Worm (Caenorhabditis elegans) whole organism, L4 larva: ENCODE measurements around the gene F19C7.2.

ENCODE experiments used
- D1046.2 ChIP-seq: fragments of 200-800 bp; sonication (Bioruptor generic); IDR thresholded peaks from 2 replicates; pipeline ENCODE4 v1.3.6; 2022; ENCODE audit warnings: missing genetic modification characterization, missing compliant biosample characterization
- F37D6.2 ChIP-seq: sonication (generic microtip); optimal IDR thresholded peaks from 2 replicates; lab custom pipeline; 2016; ENCODE audit warnings: mild to moderate bottlenecking, missing genetic modification characterization, missing compliant biosample characterization
- F49E8.2 ChIP-seq: sonication (generic microtip); optimal IDR thresholded peaks from 2 replicates; lab custom pipeline; 2016; ENCODE audit warnings: missing compliant biosample characterization, mild to moderate bottlenecking, missing genetic modification characterization, borderline replicate concordance
- T26A8.4 ChIP-seq: fragments of 200-800 bp; sonication (Bioruptor generic); IDR thresholded peaks from 2 replicates; pipeline ENCODE4 v1.3.6; 2022; ENCODE audit warnings: missing genetic modification characterization, missing compliant biosample characterization
- ZK546.5 ChIP-seq, 2 experiments: sonication (generic microtip); optimal IDR thresholded peaks; 2 replicates each; lab custom pipeline; 2017; ENCODE audit warnings: missing biosample characterization in 2 of 2, missing genetic modification characterization in 2 of 2
- aha-1 ChIP-seq: fragments of 150-350 bp; peaks from one replicate; lab custom pipeline; 2014; ENCODE audit warnings: missing biosample characterization, missing genetic modification characterization
- ama-1 ChIP-seq: fragments of 150-350 bp; optimal IDR thresholded peaks from 2 replicates; lab custom pipeline; 2014; ENCODE audit warnings: inconsistent platforms, mixed read lengths
- daf-19 ChIP-seq: fragments of 200-800 bp; sonication (Bioruptor generic); conservative IDR thresholded peaks from 2 replicates; pipeline ENCODE4 v1.3.6; 2022; ENCODE audit warnings: missing genetic modification characterization, missing compliant biosample characterization
- dmd-6 ChIP-seq: fragments of 200-800 bp; sonication (Bioruptor generic); IDR thresholded peaks from 2 replicates; pipeline ENCODE4 v1.3.6; 2022; ENCODE audit warnings: missing genetic modification reagents, missing genetic modification characterization, missing compliant biosample characterization
- dmd-9 ChIP-seq: fragments of 200-800 bp; sonication (Bioruptor generic); IDR thresholded peaks from 2 replicates; pipeline ENCODE4 v1.3.6; 2022; ENCODE audit warnings: missing genetic modification reagents, missing genetic modification characterization, missing compliant biosample characterization
- duxl-1 ChIP-seq: sonication (generic microtip); optimal IDR thresholded peaks from 2 replicates; lab custom pipeline; 2016; ENCODE audit warnings: mild to moderate bottlenecking, missing genetic modification characterization, moderate library complexity, missing compliant biosample characterization; ENCODE audit not compliant: poor library complexity
- fkh-10 ChIP-seq: fragments of 150-350 bp; optimal IDR thresholded peaks from 2 replicates; lab custom pipeline; 2014; ENCODE audit warnings: missing biosample characterization, missing genetic modification reagents, missing genetic modification characterization
- fos-1 ChIP-seq: fragments of 150-350 bp; optimal IDR thresholded peaks from 2 replicates; lab custom pipeline; 2014; ENCODE audit warnings: missing biosample characterization, missing genetic modification characterization
- gei-8 ChIP-seq: fragments of 200-800 bp; sonication (Bioruptor generic); optimal IDR thresholded peaks from 2 replicates; lab custom pipeline; 2018; ENCODE audit warnings: mild to moderate bottlenecking, missing genetic modification characterization, missing compliant biosample characterization
- hif-1 ChIP-seq, 2 experiments: sonication (generic microtip); optimal IDR thresholded peaks; 2 replicates each; lab custom pipeline; 2016 to 2017; ENCODE audit warnings: missing compliant biosample characterization in 2 of 2, missing genetic modification characterization in 2 of 2, missing genetic modification reagents in 2 of 2, missing genotype in 2 of 2, mild to moderate bottlenecking in 1 of 2
- hlh-11 ChIP-seq: fragments of 200-800 bp; sonication (Bioruptor generic); optimal IDR thresholded peaks from 2 replicates; lab custom pipeline; 2018; ENCODE audit warnings: mild to moderate bottlenecking, missing genetic modification characterization, missing compliant biosample characterization
- hmg-1.1 ChIP-seq: fragments of 200-800 bp; sonication (Bioruptor generic); IDR thresholded peaks from 2 replicates; pipeline ENCODE4 v1.3.6; 2022; ENCODE audit warnings: missing genetic modification reagents, missing genetic modification characterization, missing compliant biosample characterization
- lin-1 ChIP-seq: fragments of 200-800 bp; sonication (Bioruptor generic); IDR thresholded peaks from 2 replicates; pipeline ENCODE4 v1.3.6; 2022; ENCODE audit warnings: missing genetic modification reagents, missing genetic modification characterization, missing compliant biosample characterization
- lin-13 ChIP-seq: fragments of 150-350 bp; optimal IDR thresholded peaks from 2 replicates; lab custom pipeline; 2014; ENCODE audit warnings: missing biosample characterization, missing genetic modification reagents, missing genetic modification characterization
- lin-29 ChIP-seq: fragments of 200-800 bp; sonication (Bioruptor generic); IDR thresholded peaks from 2 replicates; pipeline ENCODE4 v1.3.6; 2022; ENCODE audit warnings: missing genetic modification reagents, missing genetic modification characterization, missing compliant biosample characterization
- lin-39 ChIP-seq: fragments of 150-350 bp; optimal IDR thresholded peaks from 2 replicates; lab custom pipeline; 2014; ENCODE audit warnings: missing biosample characterization, missing genetic modification reagents, missing genetic modification characterization
- lir-3 ChIP-seq: sonication (generic microtip); optimal IDR thresholded peaks from 2 replicates; lab custom pipeline; 2016; ENCODE audit warnings: mild to moderate bottlenecking, missing genetic modification characterization, missing compliant biosample characterization
- lsy-2 ChIP-seq, 2 experiments: fragments of 150-350 bp in 1 of 2; sonication (generic microtip) in 1 of 2; optimal IDR thresholded peaks; 2 replicates each; lab custom pipeline; 2014 to 2017; ENCODE audit warnings: missing biosample characterization in 2 of 2, missing genetic modification characterization in 2 of 2
- madf-9 ChIP-seq: fragments of 200-800 bp; sonication (Bioruptor generic); conservative IDR thresholded peaks from 2 replicates; pipeline ENCODE4 v1.3.6; 2022; ENCODE audit warnings: missing genetic modification reagents, missing genetic modification characterization, missing compliant biosample characterization
- mxl-3 ChIP-seq: fragments of 200-800 bp; sonication (Bioruptor generic); optimal IDR thresholded peaks from 2 replicates; lab custom pipeline; 2018; ENCODE audit warnings: mild to moderate bottlenecking, missing genetic modification characterization, missing compliant biosample characterization
- nhr-10 ChIP-seq: fragments of 150-350 bp; optimal IDR thresholded peaks from 2 replicates; lab custom pipeline; 2014; ENCODE audit warnings: missing biosample characterization, missing genetic modification characterization
- nhr-102 ChIP-seq: sonication (generic microtip); optimal IDR thresholded peaks from 2 replicates; lab custom pipeline; 2016; ENCODE audit warnings: mild to moderate bottlenecking, missing genetic modification characterization, moderate library complexity, missing compliant biosample characterization
- nhr-111 ChIP-seq: fragments of 200-800 bp; sonication (Bioruptor generic); optimal IDR thresholded peaks from 2 replicates; lab custom pipeline; 2018; ENCODE audit warnings: mild to moderate bottlenecking, missing genetic modification characterization, missing compliant biosample characterization
- nhr-28 ChIP-seq: fragments of 150-350 bp; optimal IDR thresholded peaks from 2 replicates; lab custom pipeline; 2014; ENCODE audit warnings: missing biosample characterization, missing genetic modification characterization
- nhr-41 ChIP-seq: fragments of 200-800 bp; sonication (Bioruptor generic); IDR thresholded peaks from 2 replicates; pipeline ENCODE4 v1.3.6; 2022; ENCODE audit warnings: missing genetic modification reagents, missing genetic modification characterization, missing compliant biosample characterization
- nhr-48 ChIP-seq: sonication (generic microtip); optimal IDR thresholded peaks from 2 replicates; lab custom pipeline; 2016; ENCODE audit warnings: mild to moderate bottlenecking, missing genetic modification characterization, missing compliant biosample characterization
- nhr-6 ChIP-seq: fragments of 150-350 bp; optimal IDR thresholded peaks from 2 replicates; lab custom pipeline; 2014; ENCODE audit warnings: missing biosample characterization, missing genetic modification characterization
- nhr-76 ChIP-seq: fragments of 150-350 bp; optimal IDR thresholded peaks from 2 replicates; lab custom pipeline; 2014; ENCODE audit warnings: missing biosample characterization, missing genetic modification characterization
- pha-4 ChIP-seq, 2 experiments: fragments of 150-350 bp in 1 of 2; fragments of 200-800 bp in 1 of 2; sonication (Bioruptor generic) in 1 of 2; IDR thresholded peaks in 1 of 2; optimal IDR thresholded peaks in 1 of 2; 2 replicates each; pipeline versions ENCODE4 v1.3.6 to Lab custom; 2014 to 2022; ENCODE audit warnings: missing genetic modification characterization in 2 of 2, missing genetic modification reagents in 2 of 2, missing biosample characterization in 1 of 2, missing compliant biosample characterization in 1 of 2
- php-3 ChIP-seq: fragments of 200-800 bp; sonication (Bioruptor generic); IDR thresholded peaks from 2 replicates; pipeline ENCODE4 v1.3.6; 2022; ENCODE audit warnings: missing genetic modification reagents, missing genetic modification characterization, missing compliant biosample characterization
- rbr-2 ChIP-seq: sonication (generic microtip); optimal IDR thresholded peaks from 2 replicates; lab custom pipeline; 2016; ENCODE audit warnings: missing genotype, missing genetic modification characterization, missing compliant biosample characterization
- saeg-2 ChIP-seq: fragments of 200-800 bp; sonication (Bioruptor generic); IDR thresholded peaks from 2 replicates; pipeline ENCODE4 v1.3.6; 2022; ENCODE audit warnings: missing genetic modification reagents, missing genetic modification characterization, missing compliant biosample characterization
- skn-1 ChIP-seq: fragments of 150-350 bp; optimal IDR thresholded peaks from 2 replicates; lab custom pipeline; 2014; ENCODE audit warnings: missing biosample characterization, missing genetic modification characterization
- snpc-4 ChIP-seq: fragments of 150-350 bp; optimal IDR thresholded peaks from 2 replicates; lab custom pipeline; 2014; ENCODE audit warnings: missing biosample characterization, missing genetic modification characterization
- spr-3 ChIP-seq: fragments of 200-800 bp; sonication (Bioruptor generic); optimal IDR thresholded peaks from 2 replicates; lab custom pipeline; 2018; ENCODE audit warnings: mild to moderate bottlenecking, missing genetic modification characterization, missing compliant biosample characterization
- unc-130 ChIP-seq: sonication (generic microtip); optimal IDR thresholded peaks from 2 replicates; lab custom pipeline; 2016; ENCODE audit warnings: missing genetic modification reagents, missing genetic modification characterization, missing compliant biosample characterization
- unc-62 ChIP-seq, 3 experiments: fragments of 150-350 bp in 1 of 3; sonication (generic microtip); optimal IDR thresholded peaks in 2 of 3; peaks in 1 of 3; 1 replicate in 1 of 3; 2 replicates in 2 of 3; lab custom pipeline; 2014 to 2017; ENCODE audit warnings: missing biosample characterization in 3 of 3, missing genetic modification characterization in 3 of 3, missing genetic modification reagents in 3 of 3, missing genotype in 1 of 3
- zfp-2 ChIP-seq: sonication (generic microtip); optimal IDR thresholded peaks from 2 replicates; lab custom pipeline; 2016; ENCODE audit warnings: mild to moderate bottlenecking, missing genetic modification characterization, missing compliant biosample characterization
- ztf-7 ChIP-seq: fragments of 150-350 bp; optimal IDR thresholded peaks from 2 replicates; lab custom pipeline; 2014; ENCODE audit warnings: missing biosample characterization, missing genetic modification characterization

Gene F19C7.2

DNA sequence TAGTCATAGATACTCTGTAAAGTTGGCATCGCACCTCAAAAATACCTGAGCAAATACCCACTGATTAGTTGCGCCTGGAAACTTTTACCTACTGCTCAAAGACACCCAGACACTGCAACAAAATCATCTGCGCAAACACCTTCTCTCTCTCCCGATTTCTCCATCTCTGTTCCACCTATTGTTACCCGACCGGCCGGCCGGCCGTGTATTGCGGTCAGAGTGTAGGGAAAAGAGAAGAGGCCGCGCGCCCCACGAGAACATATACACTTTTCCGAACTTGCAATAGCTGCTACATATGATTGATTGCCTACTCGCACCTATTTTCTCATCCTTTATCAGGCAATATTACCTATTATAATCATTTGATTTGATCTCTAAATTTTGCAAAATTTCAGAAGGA lies 11.3 kb upstream of the F19C7.2 start:
- TF ChIP-seq php-3 (GFP tag; lab: Robert Waterston, UW) = no peak
- TF ChIP-seq fkh-10 = no peak
- TF ChIP-seq ama-1 (lab: Kevin White, UChicago) = no peak
- no peak for TF ChIP-seq lin-1
- TF ChIP-seq unc-130 (GFP tag; lab: Kevin White, UChicago) = no peak
- peak; percentile 9 for TF ChIP-seq mxl-3 (GFP tag; lab: Kevin White, UChicago)
- no peak for TF ChIP-seq pha-4 (GFP tag; IDR thresholded peaks at IDR 0.05; lab: Robert Waterston, UW)
- no peak for TF ChIP-seq pha-4 (tag; optimal IDR thresholded peaks at IDR 0.05; lab: Kevin White, UChicago)
- TF ChIP-seq lin-29 (GFP tag; lab: Robert Waterston, UW) = no peak
- TF ChIP-seq hif-1 (tag; optimal IDR thresholded peaks at IDR 0.05; lab: Kevin White, UChicago) = no peak
- no peak for TF ChIP-seq nhr-48 (tag; lab: Kevin White, UChicago)
- no peak for TF ChIP-seq spr-3 (GFP tag; lab: Kevin White, UChicago)
- peak; percentile 6 for TF ChIP-seq rbr-2 (tag; lab: Kevin White, UChicago)
- peak; percentile 20 for TF ChIP-seq hlh-11 (tag; lab: Kevin White, UChicago)
- peak; percentile 13 for TF ChIP-seq aha-1 (tag; lab: Kevin White, UChicago)
- no peak for TF ChIP-seq hmg-1.1
- TF ChIP-seq D1046.2 (GFP tag; lab: Robert Waterston, UW) = no peak
- no peak for TF ChIP-seq ztf-7 (tag; lab: Kevin White, UChicago)
- no peak for TF ChIP-seq dmd-6 (GFP tag; lab: Robert Waterston, UW)
- TF ChIP-seq T26A8.4 (GFP tag; lab: Robert Waterston, UW) = no peak
- TF ChIP-seq lir-3 (tag; lab: Kevin White, UChicago) = no peak
- TF ChIP-seq gei-8 = no peak
- no peak for TF ChIP-seq nhr-6 (tag; lab: Kevin White, UChicago)
- no peak for TF ChIP-seq skn-1 (tag; lab: Kevin White, UChicago)
- no peak for TF ChIP-seq nhr-41 (GFP tag; lab: Robert Waterston, UW)
- no peak for TF ChIP-seq fos-1
- no peak for TF ChIP-seq dmd-9 (GFP tag; lab: Robert Waterston, UW)
- no peak for TF ChIP-seq saeg-2 (GFP tag; lab: Robert Waterston, UW)
- TF ChIP-seq F49E8.2 = no peak
- TF ChIP-seq unc-62 (GFP tag; optimal IDR thresholded peaks at IDR 0.05 in 1 of 2; lab: Kevin White, UChicago) = no peak
- TF ChIP-seq unc-62 (tag; optimal IDR thresholded peaks at IDR 0.05; lab: Kevin White, UChicago) = no peak
- TF ChIP-seq F37D6.2 (tag; lab: Kevin White, UChicago) = no peak
- TF ChIP-seq lin-13 (GFP tag; lab: Kevin White, UChicago) = no peak
- TF ChIP-seq nhr-102 (tag; lab: Kevin White, UChicago) = no peak
- TF ChIP-seq snpc-4 = no peak
- no peak for TF ChIP-seq zfp-2
- no peak for TF ChIP-seq nhr-76
- no peak for TF ChIP-seq ZK546.5 (tag; optimal IDR thresholded peaks at IDR 0.05; lab: Kevin White, UChicago)
- TF ChIP-seq nhr-28 (tag; lab: Kevin White, UChicago) = peak; percentile 1

DNA sequence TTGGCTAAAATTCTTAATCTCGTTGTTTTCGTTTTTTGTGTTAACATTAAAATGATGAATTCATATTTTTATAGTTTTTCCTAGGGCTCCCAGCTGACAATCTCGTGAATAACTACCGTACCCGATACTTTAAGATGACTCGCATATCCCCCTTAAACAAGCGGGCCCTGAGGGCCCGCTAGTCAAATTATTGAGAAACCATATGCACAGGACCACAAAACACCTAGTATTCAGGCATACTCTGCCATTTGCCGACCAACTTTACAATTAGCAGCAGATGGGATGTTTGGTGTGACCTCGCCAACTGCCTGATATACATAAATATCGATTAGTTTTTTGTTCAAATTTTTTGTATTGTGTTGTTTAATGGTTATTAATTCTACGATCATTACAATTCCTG lies 2.9 kb upstream of the F19C7.2 start, which contains the start of gene F19C7.3:
F19C7.3 (plus strand) TSS at position 301 of the 400 bp plus-strand sequence.
- no peak for TF ChIP-seq fos-1
- no peak for TF ChIP-seq lsy-2 (tag; optimal IDR thresholded peaks at IDR 0.05; lab: Kevin White, UChicago)
- TF ChIP-seq daf-19 (GFP tag; lab: Robert Waterston, UW) = no peak
- TF ChIP-seq nhr-10 = no peak
- no peak for TF ChIP-seq lin-39
- no peak for TF ChIP-seq pha-4 (GFP tag; IDR thresholded peaks at IDR 0.05; lab: Robert Waterston, UW)
- TF ChIP-seq pha-4 (tag; optimal IDR thresholded peaks at IDR 0.05; lab: Kevin White, UChicago) = no peak
- no peak for TF ChIP-seq nhr-111
- no peak for TF ChIP-seq madf-9 (GFP tag; lab: Robert Waterston, UW)
- no peak for TF ChIP-seq dmd-9 (GFP tag; lab: Robert Waterston, UW)
- no peak for TF ChIP-seq duxl-1 (tag; lab: Kevin White, UChicago)
- TF ChIP-seq, all 104 proteins: peak for 0
